Worm (Caenorhabditis elegans): Measurements from ENCODE around the gene gst-22.

gst-22 gene

ce11 chrV:16194639-16195038 lies 37.4 kb downstream of the gst-22 start, which contains the start of gene rabr-4:
Gene rabr-4 (plus strand): TSS chrV:16194939.
- TF ChIP-seq F10B5.3 (tag; optimal IDR thresholded peaks at IDR 0.05) (no peak), ZK546.5 (tag; optimal IDR thresholded peaks at IDR 0.05) (no peak), ceh-62 (tag; optimal IDR thresholded peaks at IDR 0.05) (no peak), zag-1 (tag; optimal IDR thresholded peaks at IDR 0.05) (no peak), hif-1 (tag; optimal IDR thresholded peaks at IDR 0.05) (no peak), spr-1 (tag; optimal IDR thresholded peaks at IDR 0.05) (no peak), mdl-1 (tag; optimal IDR thresholded peaks at IDR 0.05) (no peak)

- TF ChIP-seq ctbp-1 (GFP tag; IDR thresholded peaks at IDR 0.05) (no peak), unc-62 (GFP tag; optimal IDR thresholded peaks at IDR 0.05 in 1 of 2) (peak in 1 of 2 experiments; percentile 26), unc-62 (tag; optimal IDR thresholded peaks at IDR 0.05) (no peak)
These were observed 40.0 kb downstream of the gst-22 start, which contains the start of gene srh-279 for ce11 chrV:16192114-16192513. Gene srh-279 (plus strand): TSS chrV:16192414.

- no peak for TF ChIP-seq lin-13 (GFP tag; optimal IDR thresholded peaks at IDR 0.05)
- TF ChIP-seq lin-15B (tag; optimal IDR thresholded peaks at IDR 0.05), result no peak
These were observed 41.6 kb downstream of the gst-22 start, which contains the start of gene srh-281 for ce11 chrV:16190485-16190884. Gene srh-281 (plus strand): TSS chrV:16190785.

- no peak for TF ChIP-seq ces-1 (GFP tag; optimal IDR thresholded peaks at IDR 0.05)
- no peak for TF ChIP-seq unc-130 (GFP tag; optimal IDR thresholded peaks at IDR 0.05)
- TF ChIP-seq nhr-48 (tag; optimal IDR thresholded peaks at IDR 0.05), result no peak
- no peak for TF ChIP-seq pha-4 (GFP tag; IDR thresholded peaks at IDR 0.05)
- TF ChIP-seq pha-4 (tag; optimal IDR thresholded peaks at IDR 0.05), result no peak
- TF ChIP-seq ZK337.2 (GFP tag; IDR thresholded peaks at IDR 0.05), result no peak
- no peak for TF ChIP-seq ztf-7 (tag; optimal IDR thresholded peaks at IDR 0.05)
These were observed 48.7 kb downstream of the gst-22 start, which contains the start of gene srz-14 for ce11 chrV:16183357-16183756. Gene srz-14 (plus strand): TSS chrV:16183657.

ce11 chrV:16182918-16183317 lies 49.2 kb downstream of the gst-22 start, which contains the start of gene srh-277:
Gene srh-277 (plus strand): TSS chrV:16183218.
- TF ChIP-seq nhr-42 (GFP tag; IDR thresholded peaks at IDR 0.05), result no peak
- TF ChIP-seq ceh-82 (tag; optimal IDR thresholded peaks at IDR 0.05), result no peak
- no peak for TF ChIP-seq lin-1 (GFP tag; IDR thresholded peaks at IDR 0.05)
- no peak for TF ChIP-seq lin-15B (tag; optimal IDR thresholded peaks at IDR 0.05)
- no peak for TF ChIP-seq mep-1 (tag; optimal IDR thresholded peaks at IDR 0.05)
- TF ChIP-seq zag-1 (tag; optimal IDR thresholded peaks at IDR 0.05), result no peak
- no peak for TF ChIP-seq nhr-11 (tag; optimal IDR thresholded peaks at IDR 0.05)
- TF ChIP-seq vab-7 (GFP tag; IDR thresholded peaks at IDR 0.05), result no peak
- TF ChIP-seq ctbp-1 (GFP tag; IDR thresholded peaks at IDR 0.05), result no peak

- no peak for TF ChIP-seq aly-2 (tag; optimal IDR thresholded peaks at IDR 0.05)
- no peak for TF ChIP-seq dpl-1 (GFP tag; optimal IDR thresholded peaks at IDR 0.05)
- TF ChIP-seq ceh-44 (GFP tag; IDR thresholded peaks at IDR 0.05), result no peak
- TF ChIP-seq nhr-102 (tag; optimal IDR thresholded peaks at IDR 0.05), result no peak
- no peak for TF ChIP-seq zfp-3 (GFP tag; conservative IDR thresholded peaks at IDR 0.05)
- TF ChIP-seq skn-1 (tag; optimal IDR thresholded peaks at IDR 0.05), result no peak
- TF ChIP-seq ZK337.2 (GFP tag; IDR thresholded peaks at IDR 0.05), result no peak
- TF ChIP-seq T26A8.4 (GFP tag; IDR thresholded peaks at IDR 0.05), result no peak
- TF ChIP-seq F26F4.8 (GFP tag; conservative IDR thresholded peaks at IDR 0.05), result no peak
- TF ChIP-seq unc-130 (GFP tag; optimal IDR thresholded peaks at IDR 0.05), result no peak
- TF ChIP-seq saeg-2 (GFP tag; IDR thresholded peaks at IDR 0.05), result no peak
- TF ChIP-seq lin-13 (GFP tag; optimal IDR thresholded peaks at IDR 0.05), result no peak
- TF ChIP-seq zip-11 (GFP tag; IDR thresholded peaks at IDR 0.05), result no peak
- TF ChIP-seq hlh-11 (tag; optimal IDR thresholded peaks at IDR 0.05), result no peak
- no peak for TF ChIP-seq snpc-4 (tag; optimal IDR thresholded peaks at IDR 0.05)
These were observed 50.0 kb downstream of the gst-22 start, which contains the start of gene srz-13 for ce11 chrV:16182110-16182509. Gene srz-13 (plus strand): TSS chrV:16182410.

Measured in whole organism, L4 larva.